Fruit fly (Drosophila melanogaster): ENCODE data around the gene Axn.

Gene Axn

dm6 chr3R:30030061-30030460 lies 7.4 kb downstream of the Axn start:
- no peak for TF ChIP-seq insv (optimal IDR thresholded peaks at IDR 0.05)
- TF ChIP-seq psq (optimal IDR thresholded peaks at IDR 0.05) = no peak
- TF ChIP-seq Sin3A (optimal IDR thresholded peaks at IDR 0.05) = no peak
- TF ChIP-seq h (optimal IDR thresholded peaks at IDR 0.05) = no peak

dm6 chr3R:30032281-30032680 lies 9.6 kb downstream of the Axn start:
- TF ChIP-seq insv (optimal IDR thresholded peaks at IDR 0.05) (no peak), Myc (optimal IDR thresholded peaks at IDR 0.05) (no peak), h (optimal IDR thresholded peaks at IDR 0.05) (no peak), psq (optimal IDR thresholded peaks at IDR 0.05) (no peak), ttk (optimal IDR thresholded peaks at IDR 0.05) (no peak), Sin3A (optimal IDR thresholded peaks at IDR 0.05) (no peak)

dm6 chr3R:30036609-30037008 lies 14.0 kb downstream of the Axn start, which contains the start of gene ZIPIC:
TSS of gene ZIPIC (minus strand) at chr3R:30036870.
- TF ChIP-seq insv (optimal IDR thresholded peaks at IDR 0.05) (no peak), ttk (optimal IDR thresholded peaks at IDR 0.05) (no peak), psq (optimal IDR thresholded peaks at IDR 0.05) (no peak)

- TF ChIP-seq psq (optimal IDR thresholded peaks at IDR 0.05) (no peak), insv (optimal IDR thresholded peaks at IDR 0.05) (no peak), Sin3A (optimal IDR thresholded peaks at IDR 0.05) (no peak), Myc (optimal IDR thresholded peaks at IDR 0.05) (no peak), ttk (optimal IDR thresholded peaks at IDR 0.05) (no peak), h (optimal IDR thresholded peaks at IDR 0.05) (no peak)
Observed at dm6 chr3R:30037630-30038029, 15.0 kb downstream of the Axn start, which contains the start of gene ocn. TSS of gene ocn (minus strand) at chr3R:30037730.

- no peak for TF ChIP-seq ttk (optimal IDR thresholded peaks at IDR 0.05)
- TF ChIP-seq psq (optimal IDR thresholded peaks at IDR 0.05) = no peak
- no peak for TF ChIP-seq h (optimal IDR thresholded peaks at IDR 0.05)
- TF ChIP-seq Sin3A (optimal IDR thresholded peaks at IDR 0.05) = no peak
- TF ChIP-seq Myc (optimal IDR thresholded peaks at IDR 0.05) = no peak
- TF ChIP-seq insv (optimal IDR thresholded peaks at IDR 0.05) = no peak
Observed at dm6 chr3R:30038628-30039027, 16.0 kb downstream of the Axn start, which contains the start of gene janB. TSS of gene janB (minus strand) at chr3R:30038728.

- TF ChIP-seq h (optimal IDR thresholded peaks at IDR 0.05) = no peak
- TF ChIP-seq psq (optimal IDR thresholded peaks at IDR 0.05) = no peak
- TF ChIP-seq Myc (optimal IDR thresholded peaks at IDR 0.05) = no peak
- no peak for TF ChIP-seq insv (optimal IDR thresholded peaks at IDR 0.05)
Observed at dm6 chr3R:30039494-30039893, 16.9 kb downstream of the Axn start, which contains the start of the genes janA, Sry-alpha and Sry-beta. TSS of gene janA (minus strand) at chr3R:30039533. TSS of gene Sry-alpha (plus strand) at chr3R:30039719. TSS of gene Sry-beta (plus strand) at chr3R:30039719.

- TF ChIP-seq psq (optimal IDR thresholded peaks at IDR 0.05) (no peak), ttk (optimal IDR thresholded peaks at IDR 0.05) (no peak), h (optimal IDR thresholded peaks at IDR 0.05) (no peak), Myc (optimal IDR thresholded peaks at IDR 0.05) (no peak), insv (optimal IDR thresholded peaks at IDR 0.05) (no peak), Sin3A (optimal IDR thresholded peaks at IDR 0.05) (no peak)
Observed at dm6 chr3R:30040879-30041278, 18.2 kb downstream of the Axn start.

- TF ChIP-seq Sin3A (optimal IDR thresholded peaks at IDR 0.05) = no peak
- TF ChIP-seq psq (optimal IDR thresholded peaks at IDR 0.05) = no peak
- TF ChIP-seq ttk (optimal IDR thresholded peaks at IDR 0.05) = no peak
- no peak for TF ChIP-seq Myc (optimal IDR thresholded peaks at IDR 0.05)
- no peak for TF ChIP-seq h (optimal IDR thresholded peaks at IDR 0.05)
- TF ChIP-seq insv (optimal IDR thresholded peaks at IDR 0.05) = no peak
Observed at dm6 chr3R:30043139-30043744, 20.6 kb downstream of the Axn start, which contains the start of gene Sry-delta. TSS of gene Sry-delta (plus strand) at chr3R:30043341.

dm6 chr3R:30046029-30047001 lies 23.7 kb downstream of the Axn start, which contains the start of the genes RpL32 and CG7943:
TSS of gene RpL32 (minus strand) at chr3R:30046161.
TSS of gene CG7943 (plus strand) at chr3R:30046470.
- no peak for TF ChIP-seq Sin3A (optimal IDR thresholded peaks at IDR 0.05)
- no peak for TF ChIP-seq ttk (optimal IDR thresholded peaks at IDR 0.05)
- no peak for TF ChIP-seq insv (optimal IDR thresholded peaks at IDR 0.05)
- TF ChIP-seq h (optimal IDR thresholded peaks at IDR 0.05) = no peak
- TF ChIP-seq psq (optimal IDR thresholded peaks at IDR 0.05) = no peak
- no peak for TF ChIP-seq Myc (optimal IDR thresholded peaks at IDR 0.05)

dm6 chr3R:30050448-30050847 lies 27.8 kb downstream of the Axn start:
- TF ChIP-seq psq (optimal IDR thresholded peaks at IDR 0.05) (no peak), insv (optimal IDR thresholded peaks at IDR 0.05) (no peak), Sin3A (optimal IDR thresholded peaks at IDR 0.05) (no peak), h (optimal IDR thresholded peaks at IDR 0.05) (no peak), Myc (optimal IDR thresholded peaks at IDR 0.05) (no peak), ttk (optimal IDR thresholded peaks at IDR 0.05) (no peak)

dm6 chr3R:30051933-30052332 lies 29.3 kb downstream of the Axn start, which contains the start of gene CG15528:
TSS of gene CG15528 (minus strand) at chr3R:30052112.
- TF ChIP-seq h (optimal IDR thresholded peaks at IDR 0.05) (no peak), insv (optimal IDR thresholded peaks at IDR 0.05) (no peak), ttk (optimal IDR thresholded peaks at IDR 0.05) (no peak)

dm6 chr3R:30052455-30053046 lies 29.9 kb downstream of the Axn start, which contains the start of gene Jasper:
TSS of gene Jasper (plus strand) at chr3R:30052514.
- TF ChIP-seq Myc (optimal IDR thresholded peaks at IDR 0.05) (no peak), insv (optimal IDR thresholded peaks at IDR 0.05) (no peak), Sin3A (optimal IDR thresholded peaks at IDR 0.05) (no peak), ttk (optimal IDR thresholded peaks at IDR 0.05) (no peak), psq (optimal IDR thresholded peaks at IDR 0.05) (no peak), h (optimal IDR thresholded peaks at IDR 0.05) (no peak)
